Worm (Caenorhabditis elegans) whole organism, young adult: Measurements from ENCODE around the gene F55E10.1.

ENCODE experiments used
- ekl-4 ChIP-seq: fragments of 200-800 bp; sonication (Bioruptor generic); IDR thresholded peaks from 2 replicates; pipeline ENCODE4 v1.3.6; 2022; ENCODE audit warnings: missing genetic modification reagents, missing genetic modification characterization, missing compliant biosample characterization
- unc-62 ChIP-seq: fragments of 150-350 bp; optimal IDR thresholded peaks from 2 replicates; lab custom pipeline; 2014; ENCODE audit warnings: missing biosample characterization, missing genetic modification reagents, missing genetic modification characterization

DNA sequence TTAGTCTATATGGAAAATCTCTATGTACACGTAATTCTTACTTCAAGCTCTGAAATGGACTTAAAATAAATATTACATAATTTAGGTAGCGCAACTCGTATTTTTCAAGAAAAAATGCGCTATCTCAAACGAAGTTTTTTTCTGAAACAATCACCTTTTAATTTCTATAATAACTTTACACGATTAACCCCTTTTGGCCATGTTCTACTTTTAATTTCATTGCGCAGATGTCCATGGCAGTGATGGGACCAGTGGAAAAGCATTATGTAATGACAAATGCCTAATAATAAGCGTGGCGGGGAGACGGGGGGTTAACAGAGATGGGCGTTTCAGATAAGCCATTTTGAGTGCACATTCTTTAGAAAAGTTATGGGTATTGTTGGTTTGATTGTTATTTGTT lies 49.7 kb downstream of the F55E10.1 start:
- TF ChIP-seq unc-62 (GFP tag; lab: Kevin White, UChicago) (no peak), ekl-4 (GFP tag; lab: Robert Waterston, UW) (no peak)
